Worm (Caenorhabditis elegans) whole organism, midembryonic: Measurements from ENCODE around the gene pqn-62.

Experiments used
- flt-1 ChIP-seq: fragments of 200-800 bp; sonication (Bioruptor generic); IDR thresholded peaks from 2 replicates; pipeline ENCODE4 v1.3.6; 2022; ENCODE audit warnings: missing genetic modification characterization, missing compliant biosample characterization
- ref-1 ChIP-seq: fragments of 200-800 bp; sonication (Bioruptor generic); conservative IDR thresholded peaks from 2 replicates; pipeline ENCODE4 v1.3.6; 2022; ENCODE audit warnings: missing genetic modification reagents, missing genetic modification characterization, missing compliant biosample characterization
- ztf-23 ChIP-seq: fragments of 200-800 bp; sonication (Bioruptor generic); IDR thresholded peaks from 2 replicates; pipeline ENCODE4 v1.3.6; 2022; ENCODE audit warnings: missing genetic modification reagents, missing genetic modification characterization, missing compliant biosample characterization

DNA sequence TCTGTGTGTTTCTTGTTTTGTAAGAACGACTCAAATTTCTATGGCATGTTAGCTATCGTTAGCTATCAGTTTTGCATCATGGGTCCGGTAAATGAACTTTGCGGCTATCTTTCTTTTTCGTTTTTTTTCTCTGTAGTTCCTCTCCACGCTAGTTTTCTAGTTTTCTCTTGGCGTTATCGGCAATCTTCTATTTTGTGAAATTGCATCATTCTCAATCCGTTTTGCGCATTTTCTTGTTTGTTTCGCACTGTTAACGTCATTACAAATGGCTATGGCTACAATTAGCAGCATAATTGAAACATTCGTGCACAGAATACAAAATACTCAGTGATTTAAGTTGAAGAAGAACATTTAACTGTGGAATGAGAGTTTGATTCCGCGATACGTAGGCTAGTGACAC is 17.1 kb downstream of the pqn-62 start:
- TF ChIP-seq flt-1 (GFP tag; lab: Robert Waterston, UW), result no peak
- TF ChIP-seq ref-1 (GFP tag; lab: Robert Waterston, UW), result no peak
- no peak for TF ChIP-seq ztf-23 (GFP tag; lab: Robert Waterston, UW)
